Worm (Caenorhabditis elegans) whole organism, early embryonic: ENCODE measurements around the gene egrh-1.

Experiments
- F13C5.2 ChIP-seq: sonication (generic microtip); optimal IDR thresholded peaks from 2 replicates; lab custom pipeline; 2017; ENCODE audit warnings: mild to moderate bottlenecking, missing genetic modification characterization, inconsistent platforms, missing compliant biosample characterization
- aly-1 ChIP-seq: sonication (generic microtip); optimal IDR thresholded peaks from 2 replicates; lab custom pipeline; 2016; ENCODE audit warnings: missing genetic modification characterization, missing compliant biosample characterization
- ama-1 ChIP-seq: fragments of 150-350 bp; optimal IDR thresholded peaks from 2 replicates; lab custom pipeline; 2014
- ceh-13 ChIP-seq: fragments of 200-800 bp; sonication (Bioruptor generic); optimal IDR thresholded peaks from 2 replicates; lab custom pipeline; 2018; ENCODE audit warnings: mild to moderate bottlenecking, missing genetic modification characterization, missing compliant biosample characterization
- ceh-36 ChIP-seq: sonication (generic microtip); optimal IDR thresholded peaks from 2 replicates; lab custom pipeline; 2016; ENCODE audit warnings: missing genetic modification characterization, inconsistent platforms, missing compliant biosample characterization
- ets-7 ChIP-seq: sonication (generic microtip); optimal IDR thresholded peaks from 2 replicates; lab custom pipeline; 2016; ENCODE audit warnings: missing genotype, missing genetic modification characterization, missing compliant biosample characterization
- flt-1 ChIP-seq: fragments of 200-800 bp; sonication (Bioruptor generic); IDR thresholded peaks from 2 replicates; pipeline ENCODE4 v1.3.6; 2022; ENCODE audit warnings: missing genetic modification characterization, missing compliant biosample characterization
- hmbx-1 ChIP-seq: sonication (generic microtip); optimal IDR thresholded peaks from 2 replicates; lab custom pipeline; 2016; ENCODE audit warnings: mild to moderate bottlenecking, missing genetic modification characterization, missing compliant biosample characterization
- hnd-1 ChIP-seq: sonication (generic microtip); optimal IDR thresholded peaks from 2 replicates; lab custom pipeline; 2016; ENCODE audit warnings: missing genetic modification characterization, missing compliant biosample characterization
- scrt-1 ChIP-seq: fragments of 200-800 bp; sonication (Bioruptor generic); IDR thresholded peaks from 2 replicates; pipeline ENCODE4 v1.3.6; 2022; ENCODE audit warnings: missing genetic modification characterization, missing compliant biosample characterization
- sea-1 ChIP-seq: fragments of 200-800 bp; sonication (Bioruptor generic); conservative IDR thresholded peaks from 2 replicates; pipeline ENCODE4 v1.3.6; 2022; ENCODE audit warnings: missing genetic modification characterization, missing compliant biosample characterization
- tbx-11 ChIP-seq: fragments of 200-800 bp; sonication (Bioruptor generic); IDR thresholded peaks from 2 replicates; pipeline ENCODE4 v1.3.6; 2022; ENCODE audit warnings: missing genetic modification characterization, missing compliant biosample characterization
- tbx-37 ChIP-seq: fragments of 200-800 bp; sonication (Bioruptor generic); conservative IDR thresholded peaks from 2 replicates; pipeline ENCODE4 v1.3.6; 2022; ENCODE audit warnings: missing genetic modification reagents, missing genetic modification characterization, missing compliant biosample characterization
- tra-4 ChIP-seq: sonication (generic microtip); optimal IDR thresholded peaks from 2 replicates; lab custom pipeline; 2017; ENCODE audit warnings: missing genetic modification characterization, missing compliant biosample characterization

DNA sequence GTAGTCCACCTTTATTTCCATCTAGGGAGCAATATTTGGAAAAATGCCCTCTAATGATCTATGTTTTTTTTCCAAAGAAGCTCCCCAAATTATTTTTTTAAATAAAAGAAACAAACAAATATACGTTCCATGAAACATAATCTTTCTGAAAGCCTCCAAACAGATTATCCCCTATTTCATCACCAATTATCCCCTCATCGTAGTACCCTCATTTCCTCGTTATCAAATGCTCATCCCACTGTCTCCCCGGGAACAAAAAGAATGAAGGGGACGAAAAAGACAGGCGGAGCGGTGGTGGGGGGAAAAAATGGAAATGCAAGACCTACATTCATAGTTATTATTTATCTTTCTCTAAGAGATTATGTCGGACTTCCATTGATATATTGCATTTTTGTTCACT, 48.3 kb upstream of the egrh-1 start:
- TF ChIP-seq hnd-1 (no peak), ama-1 (lab: Kevin White, UChicago) (no peak), tbx-11 (no peak), aly-1 (tag; lab: Kevin White, UChicago) (no peak), flt-1 (GFP tag; lab: Robert Waterston, UW) (no peak), sea-1 (GFP tag; lab: Robert Waterston, UW) (no peak), scrt-1 (GFP tag; lab: Robert Waterston, UW) (no peak), tra-4 (tag; lab: Kevin White, UChicago) (no peak), ceh-36 (tag; lab: Kevin White, UChicago) (no peak), hmbx-1 (tag; lab: Kevin White, UChicago) (no peak), ets-7 (tag; lab: Kevin White, UChicago) (no peak), F13C5.2 (tag; lab: Kevin White, UChicago) (no peak), tbx-37 (GFP tag; lab: Robert Waterston, UW) (no peak), ceh-13 (GFP tag; lab: Kevin White, UChicago) (no peak)
